Fruit fly (Drosophila melanogaster): Measurements from ENCODE around the gene CG33303.

CG33303 gene

dm6 chr2L:10396488-10396824 lies 20.9 kb upstream of the CG33303 start, which contains the start of gene Cnot4 (continued):
- TF ChIP-seq CG11560 (tag; IDR thresholded peaks at IDR 0.05) (peak; percentile 97), Mrtf (GFP tag; IDR thresholded peaks at IDR 0.05) (no peak), Sin3A (optimal IDR thresholded peaks at IDR 0.05) (no peak), gro (GFP tag; optimal IDR thresholded peaks at IDR 0.05) (no peak), amos (GFP tag; IDR thresholded peaks at IDR 0.05; ENCODE audit: partially characterized antibody) (peak; percentile 49; the same call in 1 of the 2 replicates), zfh2 (GFP tag; optimal IDR thresholded peaks at IDR 0.05) (no peak), fd3F (GFP tag; optimal IDR thresholded peaks at IDR 0.05) (no peak), Nf-YC (tag; optimal IDR thresholded peaks at IDR 0.05) (no peak), Poxn (GFP tag; IDR thresholded peaks at IDR 0.05) (no peak), peb (GFP tag; IDR thresholded peaks at IDR 0.05) (no peak), CG13287 (GFP tag; IDR thresholded peaks at IDR 0.05; ENCODE audit: partially characterized antibody) (peak; percentile 44; the same call in 1 of the 2 replicates), CG1647 (GFP tag; optimal IDR thresholded peaks at IDR 0.05) (no peak), Dek (tag; optimal IDR thresholded peaks at IDR 0.05) (no peak), CG17829 (tag; optimal IDR thresholded peaks at IDR 0.05) (peak; percentile 29), CG10267 (tag; optimal IDR thresholded peaks at IDR 0.05) (peak; percentile 35), maf-S (GFP tag; optimal IDR thresholded peaks at IDR 0.05) (no peak), schlank (tag; optimal IDR thresholded peaks at IDR 0.05) (no peak), ci (GFP tag; IDR thresholded peaks at IDR 0.05) (no peak), CG7786 (GFP tag; optimal IDR thresholded peaks at IDR 0.05) (no peak), emc (GFP tag; optimal IDR thresholded peaks at IDR 0.05) (no peak), btn (GFP tag; optimal IDR thresholded peaks at IDR 0.05) (no peak), pita (GFP tag; optimal IDR thresholded peaks at IDR 0.05) (no peak), slbo (GFP tag; IDR thresholded peaks at IDR 0.05) (no peak), CG9609 (GFP tag; optimal IDR thresholded peaks at IDR 0.05) (no peak), chm (GFP tag; IDR thresholded peaks at IDR 0.05) (no peak), HmgD (GFP tag; optimal IDR thresholded peaks at IDR 0.05) (no peak), twi (tag; optimal IDR thresholded peaks at IDR 0.05) (no peak), pum (GFP tag; optimal IDR thresholded peaks at IDR 0.05) (no peak), chn (GFP tag; optimal IDR thresholded peaks at IDR 0.05) (no peak), MTF-1 (GFP tag; optimal IDR thresholded peaks at IDR 0.05; ENCODE audit: borderline replicate concordance) (no peak), inv (GFP tag; IDR thresholded peaks at IDR 0.05; ENCODE audit: partially characterized antibody) (0 out of 2 replicates have a peak, but pooled peaks have one; percentile 30), CG11093 (GFP tag; IDR thresholded peaks at IDR 0.05) (no peak), Dbx (GFP tag; IDR thresholded peaks at IDR 0.05) (no peak), Rx (GFP tag; IDR thresholded peaks at IDR 0.05) (no peak), pan (optimal IDR thresholded peaks at IDR 0.05) (no peak), pan (GFP tag; optimal IDR thresholded peaks at IDR 0.05 in 1 of 2, IDR thresholded peaks at IDR 0.05 in 1 of 2) (no peak), CG17361 (GFP tag; IDR thresholded peaks at IDR 0.05) (peak; percentile 47; the same call in 1 of the 3 replicates), CG8281 (tag; optimal IDR thresholded peaks at IDR 0.05) (no peak), ash1 (GFP tag; optimal IDR thresholded peaks at IDR 0.05) (no peak), kni (GFP tag; optimal IDR thresholded peaks at IDR 0.05) (no peak), Atf6 (GFP tag; IDR thresholded peaks at IDR 0.05) (no peak), da (GFP tag; optimal IDR thresholded peaks at IDR 0.05) (no peak), run (tag; optimal IDR thresholded peaks at IDR 0.05) (no peak), Awh (GFP tag; IDR thresholded peaks at IDR 0.05) (no peak), Rfx (GFP tag; IDR thresholded peaks at IDR 0.05) (no peak), gce (GFP tag; IDR thresholded peaks at IDR 0.05) (no peak), CG30431 (GFP tag; optimal IDR thresholded peaks at IDR 0.05) (no peak), ind (GFP tag; optimal IDR thresholded peaks at IDR 0.05) (no peak), dati (GFP tag; IDR thresholded peaks at IDR 0.05) (no peak), CG5180 (GFP tag; optimal IDR thresholded peaks at IDR 0.05) (no peak), p53 (GFP tag; optimal IDR thresholded peaks at IDR 0.05) (no peak), nom (GFP tag; optimal IDR thresholded peaks at IDR 0.05) (no peak), CG15269 (tag; optimal IDR thresholded peaks at IDR 0.05) (no peak)

All from whole organism, embryonic.